Fruit fly (Drosophila melanogaster): Measurements from ENCODE around the gene RpL23A.

RpL23A gene

dm6 chr3L:1710562-1710961 is 42.1 kb upstream of the RpL23A start (continued):
- TF ChIP-seq Ets96B (tag; optimal IDR thresholded peaks at IDR 0.05) (peak; percentile 41), vri (GFP tag; optimal IDR thresholded peaks at IDR 0.05) (no peak), achi (GFP tag; optimal IDR thresholded peaks at IDR 0.05) (peak; percentile 36), Blimp-1 (GFP tag; optimal IDR thresholded peaks at IDR 0.05) (peak; percentile 46), CG6854 (GFP tag; optimal IDR thresholded peaks at IDR 0.05) (no peak), Hr4 (GFP tag; optimal IDR thresholded peaks at IDR 0.05) (no peak), CG34406 (GFP tag; optimal IDR thresholded peaks at IDR 0.05) (peak; percentile 13), Met (GFP tag; optimal IDR thresholded peaks at IDR 0.05) (peak; percentile 28)

- no peak for TF ChIP-seq Eip93F (GFP tag; optimal IDR thresholded peaks at IDR 0.05)
Observed at dm6 chr3L:1709161-1709560, 40.7 kb upstream of the RpL23A start.

DNA sequence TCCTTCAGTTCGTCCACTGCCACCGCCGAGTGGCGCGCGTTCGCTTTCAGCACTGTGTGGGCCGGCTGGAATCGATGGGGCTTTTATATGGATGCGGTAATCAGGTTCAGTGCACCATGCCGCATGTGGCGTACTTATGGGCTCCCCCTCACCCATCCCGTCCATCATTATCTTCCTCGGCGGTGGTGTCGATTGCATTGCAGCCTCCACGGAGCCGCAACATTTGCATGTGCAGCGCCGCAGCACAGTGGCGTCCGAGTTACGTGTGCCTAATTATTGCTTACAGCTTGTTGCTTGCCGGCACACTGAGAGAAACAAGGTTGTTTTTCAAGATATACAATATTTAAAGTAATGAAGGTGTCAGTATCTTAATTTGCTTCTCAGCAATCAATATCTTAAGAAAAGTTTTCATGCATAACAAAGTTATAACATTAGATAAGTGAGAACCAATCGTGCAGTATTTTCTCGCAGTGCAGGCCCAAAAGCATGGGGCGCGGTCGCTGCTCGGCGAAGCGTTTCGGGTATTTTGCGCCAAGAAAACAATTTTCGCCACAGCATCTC is 34.0 kb upstream of the RpL23A start, which contains the start of gene CG13931:
CG13931 (minus strand) TSS at position 41 of the 561 bp plus-strand sequence.
- TF ChIP-seq spab (GFP tag; optimal IDR thresholded peaks at IDR 0.05) (peak; percentile 57), OdsH (GFP tag; optimal IDR thresholded peaks at IDR 0.05) (peak; percentile 68), CG6163 (GFP tag; IDR thresholded peaks at IDR 0.05) (peak; percentile 83), Smox (GFP tag; optimal IDR thresholded peaks at IDR 0.05) (peak; percentile 51), CG7368 (GFP tag; optimal IDR thresholded peaks at IDR 0.05) (peak; percentile 72), CG32006 (GFP tag; optimal IDR thresholded peaks at IDR 0.05) (peak; percentile 79), Hr38 (GFP tag; optimal IDR thresholded peaks at IDR 0.05) (no peak), Eip75B (GFP tag; optimal IDR thresholded peaks at IDR 0.05) (peak; percentile 65), CG31627 (GFP tag; optimal IDR thresholded peaks at IDR 0.05) (peak; percentile 57), vri (GFP tag; optimal IDR thresholded peaks at IDR 0.05) (peak; percentile 28), Eip93F (GFP tag; optimal IDR thresholded peaks at IDR 0.05) (no peak), CG34406 (GFP tag; optimal IDR thresholded peaks at IDR 0.05) (peak; percentile 60), Blimp-1 (GFP tag; optimal IDR thresholded peaks at IDR 0.05) (no peak), dsx (GFP tag; optimal IDR thresholded peaks at IDR 0.05; ENCODE audit: poor library complexity, severe bottlenecking) (peak; percentile 53), Hr39 (GFP tag; optimal IDR thresholded peaks at IDR 0.05) (peak; percentile 68), cyc (GFP tag; optimal IDR thresholded peaks at IDR 0.05) (peak; percentile 62), CG6276 (GFP tag; optimal IDR thresholded peaks at IDR 0.05) (peak; percentile 56), topi (GFP tag; optimal IDR thresholded peaks at IDR 0.05) (peak; percentile 53), CG1621 (tag; optimal IDR thresholded peaks at IDR 0.05) (peak; percentile 64), CG3032 (tag; optimal IDR thresholded peaks at IDR 0.05) (peak; percentile 54), CG15336 (GFP tag; IDR thresholded peaks at IDR 0.05) (peak; percentile 76), CG16779 (tag; optimal IDR thresholded peaks at IDR 0.05) (peak; percentile 16), Sox102F (GFP tag; optimal IDR thresholded peaks at IDR 0.05) (peak; percentile 64), CG11762 (GFP tag; optimal IDR thresholded peaks at IDR 0.05; ENCODE audit: insufficient read depth) (no peak), CG8319 (GFP tag; optimal IDR thresholded peaks at IDR 0.05) (peak; percentile 5), Eip78C (GFP tag) (peak; percentile 90), CG6854 (GFP tag; optimal IDR thresholded peaks at IDR 0.05) (no peak), fd85E (GFP tag; optimal IDR thresholded peaks at IDR 0.05) (no peak), achi (GFP tag; optimal IDR thresholded peaks at IDR 0.05) (peak; percentile 53), Sox15 (GFP tag; optimal IDR thresholded peaks at IDR 0.05) (peak; percentile 37), Ets96B (tag; optimal IDR thresholded peaks at IDR 0.05) (peak; percentile 53), fd59A (GFP tag; optimal IDR thresholded peaks at IDR 0.05) (peak; percentile 51), eg (GFP tag; IDR thresholded peaks at IDR 0.05) (peak; percentile 84), CG3919 (GFP tag; optimal IDR thresholded peaks at IDR 0.05) (peak; percentile 72), CG4318 (GFP tag; optimal IDR thresholded peaks at IDR 0.05) (peak; percentile 35), CG9139 (GFP tag; optimal IDR thresholded peaks at IDR 0.05) (peak; percentile 45), lz (GFP tag; optimal IDR thresholded peaks at IDR 0.05) (peak; percentile 60), Gug (GFP tag; IDR thresholded peaks at IDR 0.05) (peak; percentile 62), CG11294 (GFP tag; IDR thresholded peaks at IDR 0.05) (peak; percentile 54), net (GFP tag; optimal IDR thresholded peaks at IDR 0.05) (peak; percentile 72), Lpt (GFP tag; optimal IDR thresholded peaks at IDR 0.05) (peak; percentile 62), CG10669 (GFP tag; optimal IDR thresholded peaks at IDR 0.05) (peak; percentile 67), Ets21C (GFP tag; optimal IDR thresholded peaks at IDR 0.05) (peak; percentile 16), Met (GFP tag; optimal IDR thresholded peaks at IDR 0.05) (peak; percentile 67), fkh (GFP tag; optimal IDR thresholded peaks at IDR 0.05) (no peak)

Measured in whole organism, prepupa.